Fruit fly (Drosophila melanogaster) whole organism, prepupa: ENCODE measurements around the gene CG3434.

Experiments
- Blimp-1 ChIP-seq: fragments of 200-800 bp; sonication (Bioruptor generic); optimal IDR thresholded peaks from 3 replicates; lab custom pipeline; 2017; ENCODE audit warnings: missing biosample characterization, missing genetic modification characterization, mild to moderate bottlenecking, moderate library complexity, missing genetic modification reagents
- Hr38 ChIP-seq: sonication (Bioruptor generic); optimal IDR thresholded peaks from 2 replicates; lab custom pipeline; 2016; ENCODE audit warnings: missing biosample characterization, missing genetic modification characterization
- esn ChIP-seq: fragments of 200-800 bp; sonication (Bioruptor generic); optimal IDR thresholded peaks from 2 replicates; lab custom pipeline; 2016; ENCODE audit warnings: missing biosample characterization, mild to moderate bottlenecking, missing genetic modification characterization, moderate library complexity
- fd85E ChIP-seq: fragments of 200-800 bp; sonication (Bioruptor generic); optimal IDR thresholded peaks from 3 replicates; lab custom pipeline; 2016; ENCODE audit warnings: missing biosample characterization, missing genetic modification characterization
- fkh ChIP-seq: fragments of 200-800 bp; sonication (Bioruptor generic); optimal IDR thresholded peaks from 3 replicates; lab custom pipeline; 2017; ENCODE audit warnings: missing biosample characterization, mild to moderate bottlenecking, missing genetic modification characterization, moderate library complexity
- ss ChIP-seq, 2 experiments: fragments of 200-800 bp; sonication (Bioruptor generic); optimal IDR thresholded peaks; 2 replicates in 1 of 2; 3 replicates in 1 of 2; lab custom pipeline; 2017 to 2018; ENCODE audit warnings: mild to moderate bottlenecking in 2 of 2, missing biosample characterization in 2 of 2, missing genetic modification characterization in 2 of 2, moderate library complexity in 1 of 2
- vri ChIP-seq: fragments of 200-800 bp; sonication (Bioruptor generic); optimal IDR thresholded peaks from 3 replicates; lab custom pipeline; 2016; ENCODE audit warnings: missing biosample characterization, mild to moderate bottlenecking, missing genetic modification characterization

- no peak for TF ChIP-seq Hr38 (GFP tag; lab: Kevin White, UChicago)
- TF ChIP-seq fd85E (GFP tag; lab: Kevin White, UChicago): no peak
- no peak for TF ChIP-seq fkh
- no peak for TF ChIP-seq vri (GFP tag; lab: Kevin White, UChicago)
- TF ChIP-seq esn (GFP tag; lab: Kevin White, UChicago): no peak
- no peak for TF ChIP-seq ss (GFP tag; optimal IDR thresholded peaks at IDR 0.05; lab: Kevin White, UChicago)
- no peak for TF ChIP-seq Blimp-1 (GFP tag; lab: Kevin White, UChicago)
Observed at dm6 chr3L:9431848-9432623, 28.6 kb downstream of the CG3434 start.
